Worm (Caenorhabditis elegans): ENCODE results near the gene slc-9B.2.
A peak's percentile ranks its signal among the peaks of the same experiment; 100 is the strongest.

Gene slc-9B.2

ce11 chrV:16354675-16355074 is 15.8 kb downstream of the slc-9B.2 start:
- no peak for TF ChIP-seq lin-35 (GFP tag; optimal IDR thresholded peaks at IDR 0.05)
- peak; percentile 35; the same call in 1 of the 2 replicates for TF ChIP-seq hmg-1.2 (GFP tag; IDR thresholded peaks at IDR 0.05)

ce11 chrV:16355941-16356340 is 17.1 kb downstream of the slc-9B.2 start:
- TF ChIP-seq hrde-1 (tag; optimal IDR thresholded peaks at IDR 0.05; ENCODE audit: borderline replicate concordance) (no peak), repo-1 (tag; optimal IDR thresholded peaks at IDR 0.05) (peak; percentile 67), F52B5.7 (tag; optimal IDR thresholded peaks at IDR 0.05) (peak; percentile 80), Y95B8A.8 (GFP tag; IDR thresholded peaks at IDR 0.05) (peak; percentile 78; the same call in 1 of the 2 replicates), dpff-1 (tag; optimal IDR thresholded peaks at IDR 0.05) (no peak), somi-1 (GFP tag; optimal IDR thresholded peaks at IDR 0.05) (peak; percentile 91), snpc-4 (GFP tag; optimal IDR thresholded peaks at IDR 0.05) (no peak), snpc-4 (tag; optimal IDR thresholded peaks at IDR 0.05) (peak; percentile 42 to 82 (median 68)), madf-10 (tag; optimal IDR thresholded peaks at IDR 0.05) (peak; percentile 81), ceh-27 (GFP tag; optimal IDR thresholded peaks at IDR 0.05) (peak; percentile 82), lir-1 (GFP tag; conservative IDR thresholded peaks at IDR 0.05) (peak; percentile 84), ztf-22 (GFP tag; optimal IDR thresholded peaks at IDR 0.05) (peak; percentile 84), rec-8 (tag; optimal IDR thresholded peaks at IDR 0.05) (no peak), let-526 (GFP tag; IDR thresholded peaks at IDR 0.05) (0 out of 2 replicates have a peak, but pooled peaks have one; percentile 37), ceh-91 (GFP tag; IDR thresholded peaks at IDR 0.05) (0 out of 2 replicates have a peak, but pooled peaks have one; percentile 9), attf-5 (GFP tag; optimal IDR thresholded peaks at IDR 0.05) (peak; percentile 97), nhr-27 (tag; optimal IDR thresholded peaks at IDR 0.05) (peak; percentile 14), ceh-100 (GFP tag; IDR thresholded peaks at IDR 0.05) (0 out of 2 replicates have a peak, but pooled peaks have one; percentile 9), athp-1 (tag; optimal IDR thresholded peaks at IDR 0.05) (peak; percentile 83), hmg-1.2 (GFP tag; IDR thresholded peaks at IDR 0.05) (peak; percentile 95), gei-17 (GFP tag; optimal IDR thresholded peaks at IDR 0.05) (peak; percentile 77), ekl-4 (GFP tag; IDR thresholded peaks at IDR 0.05) (peak; percentile 79; the same call in 1 of the 2 replicates), rpc-1 (optimal IDR thresholded peaks at IDR 0.05) (no peak), rpc-1 (tag; optimal IDR thresholded peaks at IDR 0.05) (no peak), Y79H2A.3 (GFP tag; conservative IDR thresholded peaks at IDR 0.05) (no peak), K11D2.4 (GFP tag; IDR thresholded peaks at IDR 0.05) (peak; percentile 88), ztf-3 (GFP tag; optimal IDR thresholded peaks at IDR 0.05) (peak; percentile 23), ztf-6 (GFP tag; IDR thresholded peaks at IDR 0.05) (0 out of 2 replicates have a peak, but pooled peaks have one; percentile 12), aptf-3 (GFP tag; IDR thresholded peaks at IDR 0.05) (no peak), C17E4.6 (GFP tag; IDR thresholded peaks at IDR 0.05) (peak; percentile 61; the same call in 1 of the 2 replicates), die-1 (tag; optimal IDR thresholded peaks at IDR 0.05) (peak; percentile 53), nhr-80 (tag; optimal IDR thresholded peaks at IDR 0.05) (peak; percentile 82), B0261.1 (tag; optimal IDR thresholded peaks at IDR 0.05) (peak; percentile 30), zim-3 (tag; optimal IDR thresholded peaks at IDR 0.05) (peak; percentile 58), B0035.1 (tag; optimal IDR thresholded peaks at IDR 0.05) (peak; percentile 28), ets-4 (GFP tag; optimal IDR thresholded peaks at IDR 0.05) (peak; percentile 72), dox-1 (GFP tag; IDR thresholded peaks at IDR 0.05) (peak; percentile 94), unc-130 (GFP tag; optimal IDR thresholded peaks at IDR 0.05) (no peak), hsf-1 (GFP tag; IDR thresholded peaks at IDR 0.05) (no peak), F22D6.2 (tag; optimal IDR thresholded peaks at IDR 0.05) (peak; percentile 11), C06A6.2 (GFP tag; conservative IDR thresholded peaks at IDR 0.05) (peak; percentile 81), mel-28 (tag; optimal IDR thresholded peaks at IDR 0.05; ENCODE audit: borderline replicate concordance) (peak; percentile 43), chd-7 (tag; optimal IDR thresholded peaks at IDR 0.05) (peak; percentile 91), F33H1.4 (GFP tag; IDR thresholded peaks at IDR 0.05) (no peak; the same call in 1 of the 2 replicates), Y53G8AR.9 (GFP tag; conservative IDR thresholded peaks at IDR 0.05) (peak; percentile 81), pbrm-1 (GFP tag; IDR thresholded peaks at IDR 0.05) (peak; percentile 77)

Data from whole organism, young adult.